Worm (Caenorhabditis elegans) whole organism, L1 larva: ENCODE measurements around the gene F55G1.1.

Experiments used
- C04F5.9 ChIP-seq: sonication (generic microtip); optimal IDR thresholded peaks from 2 replicates; lab custom pipeline; 2016; ENCODE audit warnings: missing genetic modification characterization, missing compliant biosample characterization
- F16B12.6 ChIP-seq: fragments of 150-350 bp; optimal IDR thresholded peaks from 2 replicates; lab custom pipeline; 2014; ENCODE audit warnings: missing biosample characterization, missing genetic modification characterization
- Y116A8C.19 ChIP-seq: sonication (generic microtip); optimal IDR thresholded peaks from 2 replicates; lab custom pipeline; 2016; ENCODE audit warnings: missing compliant biosample characterization, missing genetic modification characterization, borderline replicate concordance
- ama-1 ChIP-seq: fragments of 150-350 bp; optimal IDR thresholded peaks from 2 replicates; lab custom pipeline; 2014
- blmp-1 ChIP-seq: fragments of 150-350 bp; optimal IDR thresholded peaks from 2 replicates; lab custom pipeline; 2014; ENCODE audit warnings: missing biosample characterization, missing genetic modification characterization
- ceh-88 ChIP-seq: fragments of 200-800 bp; sonication (Bioruptor generic); IDR thresholded peaks from 2 replicates; pipeline ENCODE4 v1.3.6; 2022; ENCODE audit warnings: missing genetic modification characterization, missing compliant biosample characterization
- ces-1 ChIP-seq: fragments of 150-350 bp; optimal IDR thresholded peaks from 2 replicates; lab custom pipeline; 2014; ENCODE audit warnings: missing biosample characterization, missing genetic modification reagents, missing genetic modification characterization
- efl-1 ChIP-seq, 4 experiments: fragments of 150-350 bp; optimal IDR thresholded peaks in 3 of 4; peaks in 1 of 4; 1 replicate in 1 of 4; 2 replicates in 3 of 4; lab custom pipeline; 2014; ENCODE audit warnings: missing biosample characterization in 2 of 4, missing genetic modification characterization in 2 of 4, missing genetic modification reagents in 2 of 4
- egl-27 ChIP-seq, 2 experiments: fragments of 150-350 bp in 1 of 2; sonication (generic microtip); optimal IDR thresholded peaks; 3 replicates each; lab custom pipeline; 2017 to 2018; ENCODE audit warnings: missing biosample characterization in 2 of 2, missing genetic modification characterization in 2 of 2, missing genetic modification reagents in 2 of 2
- elt-2 ChIP-seq: sonication (generic microtip); optimal IDR thresholded peaks from 2 replicates; lab custom pipeline; 2016; ENCODE audit warnings: missing genetic modification characterization, mild to moderate bottlenecking, inconsistent platforms, missing compliant biosample characterization, missing genetic modification reagents
- elt-3 ChIP-seq, 6 experiments: fragments of 150-350 bp in 1 of 6; sonication (generic microtip); optimal IDR thresholded peaks; 2 replicates each; lab custom pipeline; 2017 to 2018; ENCODE audit warnings: missing biosample characterization in 6 of 6, missing genetic modification characterization in 6 of 6, inconsistent platforms in 1 of 6
- ets-5 ChIP-seq: fragments of 200-800 bp; sonication (Bioruptor generic); IDR thresholded peaks from 2 replicates; pipeline ENCODE4 v1.3.6; 2022; ENCODE audit warnings: missing genetic modification characterization, missing compliant biosample characterization
- fkh-4 ChIP-seq: sonication (generic microtip); optimal IDR thresholded peaks from 2 replicates; lab custom pipeline; 2016; ENCODE audit warnings: missing compliant biosample characterization, missing genetic modification characterization, borderline replicate concordance
- fos-1 ChIP-seq: fragments of 150-350 bp; optimal IDR thresholded peaks from 2 replicates; lab custom pipeline; 2014; ENCODE audit warnings: missing biosample characterization, missing genetic modification characterization
- hlh-17 ChIP-seq: fragments of 200-800 bp; sonication (Bioruptor generic); optimal IDR thresholded peaks from 2 replicates; lab custom pipeline; 2018; ENCODE audit warnings: missing genetic modification characterization, mild to moderate bottlenecking, missing compliant biosample characterization, moderate library complexity, borderline replicate concordance
- hlh-4 ChIP-seq: sonication (generic microtip); optimal IDR thresholded peaks from 2 replicates; lab custom pipeline; 2016; ENCODE audit warnings: mild to moderate bottlenecking, missing genetic modification characterization, missing compliant biosample characterization
- hpl-2 ChIP-seq: fragments of 150-350 bp; optimal IDR thresholded peaks from 2 replicates; lab custom pipeline; 2014; ENCODE audit warnings: missing biosample characterization, missing genetic modification reagents, missing genetic modification characterization
- lsy-2 ChIP-seq, 2 experiments: fragments of 150-350 bp; optimal IDR thresholded peaks; 2 replicates each; lab custom pipeline; 2014; ENCODE audit warnings: missing biosample characterization in 2 of 2, missing genetic modification characterization in 2 of 2
- mef-2 ChIP-seq: fragments of 150-350 bp; optimal IDR thresholded peaks from 2 replicates; lab custom pipeline; 2014; ENCODE audit warnings: missing biosample characterization, missing genetic modification characterization
- nhr-12 ChIP-seq: sonication (generic microtip); optimal IDR thresholded peaks from 2 replicates; lab custom pipeline; 2017; ENCODE audit warnings: missing biosample characterization, missing genetic modification characterization
- nhr-19 ChIP-seq: fragments of 200-800 bp; sonication (Bioruptor generic); conservative IDR thresholded peaks from 2 replicates; pipeline ENCODE4 v1.3.6; 2022; ENCODE audit warnings: missing genetic modification characterization, missing compliant biosample characterization
- nhr-20 ChIP-seq: sonication (generic microtip); optimal IDR thresholded peaks from 2 replicates; lab custom pipeline; 2016; ENCODE audit warnings: mild to moderate bottlenecking, missing genetic modification characterization, missing compliant biosample characterization
- nhr-237 ChIP-seq: fragments of 150-350 bp; optimal IDR thresholded peaks from 2 replicates; lab custom pipeline; 2014; ENCODE audit warnings: missing biosample characterization, missing genetic modification characterization
- nhr-71 ChIP-seq: sonication (generic microtip); optimal IDR thresholded peaks from 2 replicates; lab custom pipeline; 2016; ENCODE audit warnings: mild to moderate bottlenecking, missing genetic modification characterization, moderate library complexity, missing compliant biosample characterization
- nhr-77 ChIP-seq: fragments of 150-350 bp; optimal IDR thresholded peaks from 2 replicates; lab custom pipeline; 2014; ENCODE audit warnings: missing biosample characterization, missing genetic modification characterization
- pag-3 ChIP-seq: sonication (generic microtip); optimal IDR thresholded peaks from 2 replicates; lab custom pipeline; 2017; ENCODE audit warnings: missing genetic modification characterization, mild to moderate bottlenecking, missing compliant biosample characterization, antibody characterized with exemption, borderline replicate concordance; ENCODE audit not compliant: insufficient read depth
- pax-3 ChIP-seq: fragments of 200-800 bp; sonication (Bioruptor generic); optimal IDR thresholded peaks from 2 replicates; lab custom pipeline; 2018; ENCODE audit warnings: mild to moderate bottlenecking, missing genetic modification characterization, moderate library complexity, missing compliant biosample characterization
- pqm-1 ChIP-seq: sonication (generic microtip); optimal IDR thresholded peaks from 3 replicates; lab custom pipeline; 2017; ENCODE audit warnings: missing biosample characterization, missing genetic modification characterization
- rnt-1 ChIP-seq: sonication (generic microtip); optimal IDR thresholded peaks from 2 replicates; lab custom pipeline; 2016; ENCODE audit warnings: mild to moderate bottlenecking, missing genetic modification characterization, moderate library complexity, missing compliant biosample characterization
- skn-1 ChIP-seq: fragments of 150-350 bp; optimal IDR thresholded peaks from 2 replicates; lab custom pipeline; 2014; ENCODE audit warnings: missing biosample characterization, missing genetic modification characterization
- snpc-4 ChIP-seq: fragments of 150-350 bp; optimal IDR thresholded peaks from 2 replicates; lab custom pipeline; 2014; ENCODE audit warnings: missing biosample characterization, missing genetic modification characterization
- snu-23 ChIP-seq: sonication (generic microtip); optimal IDR thresholded peaks from 2 replicates; lab custom pipeline; 2016; ENCODE audit warnings: missing genetic modification characterization, missing compliant biosample characterization
- sox-4 ChIP-seq: sonication (generic microtip); optimal IDR thresholded peaks from 2 replicates; lab custom pipeline; 2016; ENCODE audit warnings: missing genetic modification characterization, missing compliant biosample characterization
- sptf-1 ChIP-seq: fragments of 150-350 bp; optimal IDR thresholded peaks from 2 replicates; lab custom pipeline; 2014; ENCODE audit warnings: missing biosample characterization, missing genetic modification characterization
- unc-30 ChIP-seq: sonication (generic microtip); optimal IDR thresholded peaks from 2 replicates; lab custom pipeline; 2017; ENCODE audit warnings: missing biosample characterization, missing genetic modification characterization
- unc-62 ChIP-seq: fragments of 150-350 bp; optimal IDR thresholded peaks from 2 replicates; lab custom pipeline; 2014; ENCODE audit warnings: missing biosample characterization, missing genetic modification reagents, missing genetic modification characterization
- vab-15 ChIP-seq: sonication (generic microtip); optimal IDR thresholded peaks from 2 replicates; lab custom pipeline; 2017; ENCODE audit warnings: missing genotype, mild to moderate bottlenecking, missing genetic modification characterization, missing compliant biosample characterization
- zag-1 ChIP-seq: fragments of 150-350 bp; optimal IDR thresholded peaks from 2 replicates; lab custom pipeline; 2014; ENCODE audit warnings: missing biosample characterization, missing genetic modification characterization
- ztf-4 ChIP-seq: fragments of 150-350 bp; optimal IDR thresholded peaks from 2 replicates; lab custom pipeline; 2014; ENCODE audit warnings: missing biosample characterization, missing genetic modification characterization

F55G1.1 gene

DNA sequence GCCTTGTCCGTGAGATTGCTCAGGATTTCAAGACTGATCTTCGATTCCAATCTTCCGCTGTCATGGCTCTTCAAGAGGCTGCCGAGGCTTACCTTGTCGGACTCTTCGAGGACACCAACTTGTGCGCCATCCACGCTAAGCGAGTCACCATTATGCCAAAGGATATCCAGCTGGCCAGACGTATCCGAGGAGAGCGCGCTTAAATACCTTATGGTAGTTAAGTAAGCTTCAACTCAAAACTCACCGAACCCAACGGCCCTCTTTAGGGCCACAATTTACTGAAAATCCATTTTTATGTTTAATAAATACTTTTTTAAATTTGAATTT is 3.1 kb upstream of the F55G1.1 start:
- TF ChIP-seq rnt-1 (tag; lab: Kevin White, UChicago): no peak
- no peak for TF ChIP-seq nhr-20
- no peak for TF ChIP-seq pqm-1 (tag; lab: Kevin White, UChicago)
- no peak for TF ChIP-seq vab-15
- no peak for TF ChIP-seq unc-30 (tag; lab: Kevin White, UChicago)
- TF ChIP-seq nhr-71 (tag; lab: Kevin White, UChicago): no peak

ce11 chrIV:7497205-7497604 is 5.6 kb downstream of the F55G1.1 start:
- TF ChIP-seq nhr-20 (peak; percentile 4), nhr-71 (tag; lab: Kevin White, UChicago) (no peak), elt-2 (tag; lab: Kevin White, UChicago) (peak; percentile 28)
- TF ChIP-seq, all 84 proteins: peak for 2

DNA sequence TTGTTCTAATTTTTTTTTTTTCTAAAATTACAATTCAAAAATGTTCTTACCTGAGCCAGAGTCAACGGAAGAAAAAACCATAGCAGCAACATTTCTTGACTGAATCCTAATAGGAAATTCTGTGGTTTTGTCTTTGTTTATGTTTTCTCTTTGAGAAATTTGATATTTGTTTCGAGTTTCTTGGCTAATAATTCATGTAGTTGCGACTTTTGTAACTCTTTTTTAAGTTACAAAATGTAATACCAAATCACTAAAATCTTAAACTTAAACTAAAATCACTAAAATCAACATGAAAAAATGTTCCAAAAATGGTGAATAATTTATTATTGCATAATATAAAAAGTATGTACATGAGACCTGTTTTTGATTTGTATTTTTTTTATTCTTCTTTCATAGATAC is 6.2 kb downstream of the F55G1.1 start, which contains the start of gene egas-4:
egas-4 (minus strand) TSS at position 101 of the 400 bp plus-strand sequence.
- TF ChIP-seq nhr-12 (tag; lab: Kevin White, UChicago): no peak
- TF ChIP-seq zag-1 (tag; lab: Kevin White, UChicago): no peak
- TF ChIP-seq nhr-19: no peak
- TF ChIP-seq elt-3 (tag; optimal IDR thresholded peaks at IDR 0.05; lab: Kevin White, UChicago): no peak
- no peak for TF ChIP-seq ceh-88 (GFP tag; lab: Robert Waterston, UW)
- TF ChIP-seq snu-23 (GFP tag; lab: Kevin White, UChicago): no peak
- TF ChIP-seq rnt-1 (tag; lab: Kevin White, UChicago): no peak
- no peak for TF ChIP-seq hlh-17 (GFP tag; lab: Kevin White, UChicago)
- TF ChIP-seq nhr-71 (tag; lab: Kevin White, UChicago): no peak
- no peak for TF ChIP-seq lsy-2 (tag; optimal IDR thresholded peaks at IDR 0.05; lab: Kevin White, UChicago)
- no peak for TF ChIP-seq ets-5 (GFP tag; lab: Robert Waterston, UW)
- TF ChIP-seq sptf-1 (tag; lab: Kevin White, UChicago): no peak
- no peak for TF ChIP-seq fkh-4 (tag; lab: Kevin White, UChicago)
- TF ChIP-seq ces-1: no peak
- TF ChIP-seq skn-1 (tag; lab: Kevin White, UChicago): no peak
- TF ChIP-seq elt-2 (tag; lab: Kevin White, UChicago): no peak
- no peak for TF ChIP-seq pax-3 (tag; lab: Kevin White, UChicago)

DNA sequence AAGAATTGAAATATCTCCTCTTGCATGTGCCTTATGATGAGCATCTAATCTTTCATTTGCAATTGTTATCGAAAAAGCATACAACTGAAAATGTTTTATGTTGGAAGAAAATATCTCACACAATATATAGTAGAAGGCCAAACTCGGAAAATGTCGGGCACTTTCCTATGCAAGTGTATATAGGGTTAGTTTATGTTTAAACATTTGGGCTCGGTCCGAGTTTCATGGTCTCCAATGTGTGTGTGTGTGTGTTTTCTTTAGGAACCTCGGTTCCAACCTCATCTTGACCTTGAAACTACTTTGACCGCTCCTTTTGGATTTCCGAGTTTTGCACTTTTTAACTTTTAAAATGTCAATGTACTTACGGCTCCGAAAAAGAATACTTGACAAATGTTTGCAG is 7.7 kb downstream of the F55G1.1 start:
- TF ChIP-seq nhr-77: no peak
- no peak for TF ChIP-seq hpl-2
- peak; percentile 84 for TF ChIP-seq snpc-4 (tag; lab: Kevin White, UChicago)
- TF ChIP-seq efl-1 (optimal IDR thresholded peaks at IDR 0.05; lab: Kevin White, UChicago): no peak
- peak in 1 of 2 experiments; percentile 61 for TF ChIP-seq efl-1 (GFP tag; optimal IDR thresholded peaks at IDR 0.05 in 1 of 2; lab: Kevin White, UChicago)
- TF ChIP-seq, all 84 proteins: peak for 2

DNA sequence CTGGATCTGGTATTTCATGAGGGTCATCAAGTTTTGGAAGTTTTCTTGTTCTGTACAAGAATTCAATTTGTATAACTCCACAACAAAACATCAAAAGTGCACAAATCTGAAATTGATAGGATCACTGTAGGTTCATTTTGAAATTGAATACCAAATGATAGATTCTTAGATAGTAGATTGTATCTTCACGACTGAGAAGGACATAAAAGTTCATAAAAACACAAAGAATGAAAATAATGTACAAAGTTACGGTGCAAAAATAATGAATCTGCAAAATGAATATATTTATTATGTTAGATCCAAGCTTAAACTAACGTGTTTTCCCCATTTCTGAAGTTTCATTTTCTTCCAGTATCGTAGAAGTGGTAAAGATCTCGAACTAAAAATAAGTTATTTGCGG is 9.4 kb downstream of the F55G1.1 start:
- no peak for TF ChIP-seq efl-1 (optimal IDR thresholded peaks at IDR 0.05; lab: Kevin White, UChicago)
- TF ChIP-seq efl-1 (GFP tag; optimal IDR thresholded peaks at IDR 0.05 in 1 of 2; lab: Kevin White, UChicago): peak in 1 of 2 experiments; percentile 82
- TF ChIP-seq Y116A8C.19 (tag; lab: Kevin White, UChicago): no peak
- TF ChIP-seq, all 84 proteins: peak for 1

DNA sequence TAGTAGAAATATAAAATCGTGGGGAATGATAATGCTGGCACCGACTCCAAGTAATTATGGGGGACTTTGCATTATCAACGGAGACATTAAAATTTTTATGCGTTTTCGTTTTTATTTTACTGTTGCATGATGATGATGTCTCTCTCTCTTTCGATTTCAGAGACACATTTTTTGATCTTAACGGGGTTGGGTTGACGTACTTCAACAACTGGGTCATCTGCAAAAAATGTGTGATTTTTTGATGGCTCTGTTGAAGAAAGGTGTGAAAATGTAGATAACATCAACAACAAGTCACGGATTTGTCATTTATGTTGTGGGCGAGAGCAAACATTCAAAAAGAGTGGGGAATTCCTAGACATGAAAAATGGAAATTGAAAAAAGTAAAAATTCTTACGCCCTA is 9.8 kb downstream of the F55G1.1 start, which contains the start of gene F55G1.15:
F55G1.15 (minus strand) TSS at position 101 of the 400 bp plus-strand sequence.
- TF ChIP-seq ztf-4 (tag; lab: Kevin White, UChicago) (no peak), nhr-20 (no peak), ceh-88 (GFP tag; lab: Robert Waterston, UW) (no peak), elt-2 (tag; lab: Kevin White, UChicago) (peak; percentile 21), fos-1 (no peak)

- TF ChIP-seq unc-62: no peak
- no peak for TF ChIP-seq ama-1
- no peak for TF ChIP-seq blmp-1 (tag; lab: Kevin White, UChicago)
- no peak for TF ChIP-seq zag-1 (tag; lab: Kevin White, UChicago)
- TF ChIP-seq efl-1 (optimal IDR thresholded peaks at IDR 0.05; lab: Kevin White, UChicago): no peak
- TF ChIP-seq efl-1 (GFP tag; optimal IDR thresholded peaks at IDR 0.05 in 1 of 2; lab: Kevin White, UChicago): no peak
- no peak for TF ChIP-seq fkh-4 (tag; lab: Kevin White, UChicago)
- no peak for TF ChIP-seq egl-27 (tag; optimal IDR thresholded peaks at IDR 0.05; lab: Kevin White, UChicago)
- no peak for TF ChIP-seq pag-3 (tag; lab: Kevin White, UChicago)
- no peak for TF ChIP-seq F16B12.6
- TF ChIP-seq sox-4 (tag; lab: Kevin White, UChicago): no peak
- no peak for TF ChIP-seq hlh-4 (tag; lab: Kevin White, UChicago)
- no peak for TF ChIP-seq ces-1
- no peak for TF ChIP-seq snu-23 (GFP tag; lab: Kevin White, UChicago)
- TF ChIP-seq mef-2 (tag; lab: Kevin White, UChicago): no peak
- no peak for TF ChIP-seq C04F5.9
- TF ChIP-seq nhr-237: no peak
- TF ChIP-seq hpl-2: no peak
- no peak for TF ChIP-seq vab-15
Measured at ce11 chrIV:7503322-7503721, 11.8 kb downstream of the F55G1.1 start, which contains the start of gene glt-6. Gene glt-6 (plus strand): TSS chrIV:7503622.
